Worm (Caenorhabditis elegans): ENCODE measurements around the gene clc-6.

The clc-6 gene

DNA sequence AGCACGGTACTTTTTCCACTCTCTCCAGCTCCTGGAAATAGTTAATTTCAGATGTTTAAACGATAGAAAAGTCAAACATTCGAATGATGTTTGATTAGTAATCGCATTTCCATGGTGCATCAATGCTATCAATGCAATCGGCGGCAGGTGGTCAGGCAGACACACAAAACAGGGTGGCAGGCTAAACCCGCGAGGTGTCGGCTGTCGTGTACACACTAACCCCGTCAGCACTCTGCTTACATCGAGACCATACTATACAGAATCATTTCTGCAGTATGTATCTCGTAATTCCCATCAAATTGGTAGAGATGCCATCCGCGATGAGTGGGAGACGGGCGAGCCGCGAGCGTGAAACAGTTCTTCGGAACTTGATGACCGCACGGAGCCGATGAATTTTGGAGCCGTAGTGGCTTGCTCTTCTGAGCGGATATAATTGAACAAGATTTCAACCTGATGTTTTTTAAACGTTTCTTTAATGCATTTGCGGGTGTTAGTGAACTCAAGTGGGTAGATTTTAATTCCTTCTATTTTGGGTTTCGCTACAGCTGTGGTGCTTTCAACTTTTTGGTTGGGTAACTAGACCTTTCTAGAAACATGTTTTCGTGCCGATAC lies 19.2 kb downstream of the clc-6 start:
- peak; percentile 46 for TF ChIP-seq elt-2 (tag; optimal IDR thresholded peaks at IDR 0.05)

DNA sequence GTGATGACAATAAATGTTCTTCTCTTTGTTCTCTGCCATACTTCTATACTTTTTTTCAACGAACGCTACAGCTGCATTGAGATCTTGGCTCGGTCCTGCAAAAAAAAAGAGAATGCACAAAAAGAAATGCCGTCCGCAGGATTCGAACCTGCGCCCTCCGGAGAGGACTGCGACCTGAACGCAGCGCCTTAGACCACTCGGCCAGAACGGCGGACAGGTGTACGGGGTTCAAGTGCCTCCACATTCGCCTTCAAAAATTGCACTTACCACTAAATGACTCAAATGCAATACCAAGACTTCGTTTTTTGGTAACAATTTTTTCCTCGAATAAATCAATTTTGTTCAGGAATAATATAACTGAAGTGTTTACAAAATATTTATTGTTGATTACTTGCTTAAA lies 21.3 kb downstream of the clc-6 start:
- TF ChIP-seq ceh-45 (GFP tag; IDR thresholded peaks at IDR 0.05) (no peak), che-1 (tag; optimal IDR thresholded peaks at IDR 0.05) (no peak), hlh-6 (tag; optimal IDR thresholded peaks at IDR 0.05) (no peak), ceh-18 (tag; optimal IDR thresholded peaks at IDR 0.05) (no peak), ets-4 (tag; optimal IDR thresholded peaks at IDR 0.05) (no peak), dve-1 (tag; optimal IDR thresholded peaks at IDR 0.05) (no peak), fax-1 (tag; optimal IDR thresholded peaks at IDR 0.05) (no peak), dmd-4 (tag; optimal IDR thresholded peaks at IDR 0.05; ENCODE audit: borderline replicate concordance) (no peak), ztf-16 (tag; optimal IDR thresholded peaks at IDR 0.05) (no peak), ceh-9 (tag; optimal IDR thresholded peaks at IDR 0.05) (no peak), hlh-15 (tag; optimal IDR thresholded peaks at IDR 0.05) (no peak), ceh-19 (GFP tag; optimal IDR thresholded peaks at IDR 0.05) (no peak), npax-4 (tag; optimal IDR thresholded peaks at IDR 0.05) (no peak), tbx-7 (tag; optimal IDR thresholded peaks at IDR 0.05) (no peak), odd-2 (tag; optimal IDR thresholded peaks at IDR 0.05) (no peak), pha-2 (tag; optimal IDR thresholded peaks at IDR 0.05) (no peak), unc-3 (GFP tag; conservative IDR thresholded peaks at IDR 0.05) (no peak), unc-3 (tag; optimal IDR thresholded peaks at IDR 0.05) (no peak), pha-4 (tag; optimal IDR thresholded peaks at IDR 0.05) (no peak), F13H6.1 (tag; optimal IDR thresholded peaks at IDR 0.05) (no peak), pag-3 (tag; optimal IDR thresholded peaks at IDR 0.05; ENCODE audit: borderline replicate concordance) (no peak)

DNA sequence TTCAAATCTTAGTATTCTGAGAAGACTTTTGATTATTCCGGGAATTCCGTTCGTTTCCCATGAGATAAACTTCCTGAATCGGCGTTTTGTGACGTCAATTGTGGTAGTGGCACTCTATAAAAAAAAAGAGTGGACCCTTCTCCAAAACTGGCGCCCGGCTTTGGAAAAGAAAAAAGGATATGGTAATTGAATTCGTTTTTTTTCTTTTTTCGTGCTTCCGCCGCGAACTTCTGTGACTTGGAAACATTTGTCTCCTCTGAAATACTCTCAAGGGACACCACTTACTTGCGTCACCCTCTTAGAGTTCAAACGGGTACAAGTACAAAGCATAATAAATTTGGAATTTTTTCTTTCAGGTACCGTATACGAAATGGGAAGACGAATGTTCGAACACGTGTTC lies 23.3 kb downstream of the clc-6 start:
- TF ChIP-seq nfya-1 (tag; optimal IDR thresholded peaks at IDR 0.05) (no peak), unc-42 (tag; optimal IDR thresholded peaks at IDR 0.05) (peak; percentile 31)

DNA sequence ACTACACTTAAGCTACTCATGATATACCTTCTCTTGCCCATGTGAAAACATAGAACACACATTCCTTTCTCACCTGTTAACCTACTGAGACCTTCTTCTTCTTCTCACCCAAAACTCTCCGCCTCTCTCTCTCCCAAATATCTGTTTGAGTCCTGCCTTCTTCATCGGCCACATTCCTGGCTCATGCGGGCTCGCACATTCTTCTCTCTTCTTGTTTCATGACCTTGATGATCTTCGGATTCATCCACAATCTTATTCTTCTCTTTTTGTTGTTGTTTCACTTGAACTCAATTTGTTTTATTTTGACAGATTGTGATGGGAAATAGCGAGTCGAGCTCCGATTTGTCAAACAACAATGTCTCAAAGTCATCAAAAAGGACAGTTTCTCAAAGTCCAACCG lies 24.1 kb downstream of the clc-6 start, which contains the start of gene T19C4.5:
Gene T19C4.5, plus strand, starts transcription at position 308 of the 400 bp plus-strand sequence.
- no peak for TF ChIP-seq fkh-6 (tag; optimal IDR thresholded peaks at IDR 0.05)
- no peak for TF ChIP-seq ceh-31 (tag; optimal IDR thresholded peaks at IDR 0.05)
- TF ChIP-seq hlh-8 (tag; optimal IDR thresholded peaks at IDR 0.05), result no peak
- no peak for TF ChIP-seq C08G9.2 (tag; optimal IDR thresholded peaks at IDR 0.05)
- no peak for TF ChIP-seq ceh-48 (tag; optimal IDR thresholded peaks at IDR 0.05)
- no peak for TF ChIP-seq hlh-30 (tag; optimal IDR thresholded peaks at IDR 0.05; ENCODE audit: insufficient read depth)
- no peak for TF ChIP-seq K09A11.1 (tag; optimal IDR thresholded peaks at IDR 0.05; ENCODE audit: insufficient read depth)
- no peak for TF ChIP-seq unc-55 (GFP tag; optimal IDR thresholded peaks at IDR 0.05)
- no peak for TF ChIP-seq ceh-6 (GFP tag; optimal IDR thresholded peaks at IDR 0.05)
- no peak for TF ChIP-seq nhr-232 (tag; optimal IDR thresholded peaks at IDR 0.05)
- TF ChIP-seq ets-4 (tag; optimal IDR thresholded peaks at IDR 0.05), result no peak
- no peak for TF ChIP-seq ceh-19 (GFP tag; optimal IDR thresholded peaks at IDR 0.05)
- TF ChIP-seq ceh-14 (tag; optimal IDR thresholded peaks at IDR 0.05), result no peak
- no peak for TF ChIP-seq ceh-2 (tag; optimal IDR thresholded peaks at IDR 0.05)
- TF ChIP-seq unc-42 (tag; optimal IDR thresholded peaks at IDR 0.05), result no peak
- no peak for TF ChIP-seq che-1 (tag; optimal IDR thresholded peaks at IDR 0.05)
- TF ChIP-seq pax-1 (tag; optimal IDR thresholded peaks at IDR 0.05), result no peak
- TF ChIP-seq tbx-2 (tag; optimal IDR thresholded peaks at IDR 0.05), result no peak
- TF ChIP-seq hlh-13 (GFP tag; optimal IDR thresholded peaks at IDR 0.05), result no peak
